Fruit fly (Drosophila melanogaster): ENCODE results near the gene Rac2.

dm6 chr3L:7434715-7435653, at the start of gene Rac2:
- TF ChIP-seq psq (optimal IDR thresholded peaks at IDR 0.05) (no peak), h (optimal IDR thresholded peaks at IDR 0.05) (no peak), insv (optimal IDR thresholded peaks at IDR 0.05) (no peak)

Data from Kc167 (cell line).